Fruit fly (Drosophila melanogaster) whole organism, embryonic: ENCODE data around the gene CG43273.

Experiments used
- Abd-B ChIP-seq: fragments of 200-800 bp; sonication (Bioruptor generic); optimal IDR thresholded peaks from 2 replicates; lab custom pipeline; 2018; ENCODE audit warnings: missing biosample characterization, mild to moderate bottlenecking, missing genetic modification characterization, moderate library complexity
- Ada2b ChIP-seq: fragments of 200-800 bp; sonication (Bioruptor generic); IDR thresholded peaks from 2 replicates; pipeline ENCODE4 v1.3.6; 2022; ENCODE audit warnings: missing biosample characterization, missing genetic modification characterization
- Adf1 ChIP-seq: fragments of 200-800 bp; sonication (Bioruptor generic); IDR thresholded peaks from 2 replicates; pipeline ENCODE4 v1.3.6; 2022; ENCODE audit warnings: missing biosample characterization, missing genetic modification characterization
- Asciz ChIP-seq: fragments of 200-800 bp; sonication (Bioruptor generic); optimal IDR thresholded peaks from 2 replicates; lab custom pipeline; 2017; ENCODE audit warnings: missing biosample characterization, mild to moderate bottlenecking, missing genetic modification characterization, missing genetic modification reagents
- CG10267 ChIP-seq: fragments of 200-800 bp; sonication (Bioruptor generic); optimal IDR thresholded peaks from 2 replicates; lab custom pipeline; 2018; ENCODE audit warnings: missing biosample characterization, mild to moderate bottlenecking, missing genetic modification characterization, moderate library complexity
- CG10274 ChIP-seq: fragments of 200-800 bp; sonication (Bioruptor generic); optimal IDR thresholded peaks from 3 replicates; lab custom pipeline; 2017; ENCODE audit warnings: missing biosample characterization, mild to moderate bottlenecking, missing genetic modification characterization
- CG10959 ChIP-seq: fragments of 200-800 bp; sonication (Bioruptor generic); IDR thresholded peaks from 2 replicates; pipeline ENCODE4 v1.3.6; 2022; ENCODE audit warnings: missing biosample characterization, missing genetic modification characterization
- CG11093 ChIP-seq: fragments of 200-800 bp; sonication (Bioruptor generic); IDR thresholded peaks from 3 replicates; pipeline ENCODE4 v1.3.6; 2022; ENCODE audit warnings: missing biosample characterization, missing genetic modification characterization
- CG11398 ChIP-seq: fragments of 200-800 bp; sonication (Bioruptor generic); optimal IDR thresholded peaks from 2 replicates; lab custom pipeline; 2016; ENCODE audit warnings: missing biosample characterization, missing genetic modification characterization
- CG14860 ChIP-seq: fragments of 200-800 bp; sonication (Bioruptor generic); IDR thresholded peaks from 3 replicates; pipeline ENCODE4 v1.3.6; 2022; ENCODE audit warnings: missing biosample characterization, missing genetic modification characterization; ENCODE audit not compliant: partially characterized antibody
- CG14965 ChIP-seq: fragments of 200-800 bp; sonication (Bioruptor generic); optimal IDR thresholded peaks from 2 replicates; lab custom pipeline; 2016; ENCODE audit warnings: missing biosample characterization, missing genetic modification characterization, borderline replicate concordance
- CG17361 ChIP-seq: fragments of 200-800 bp; sonication (Bioruptor generic); IDR thresholded peaks from 3 replicates; pipeline ENCODE4 v1.3.6; 2022; ENCODE audit warnings: missing biosample characterization, missing genetic modification characterization
- CG17385 ChIP-seq: fragments of 200-800 bp; sonication (Bioruptor generic); optimal IDR thresholded peaks from 3 replicates; lab custom pipeline; 2018; ENCODE audit warnings: missing biosample characterization, mild to moderate bottlenecking, missing genetic modification characterization
- CG17612 ChIP-seq: fragments of 200-800 bp; sonication (Bioruptor generic); IDR thresholded peaks from 2 replicates; pipeline ENCODE4 v1.3.6; 2022; ENCODE audit warnings: missing biosample characterization, missing genetic modification characterization
- CG18262 ChIP-seq: fragments of 200-800 bp; optimal IDR thresholded peaks from 3 replicates; lab custom pipeline; 2019; ENCODE audit warnings: missing biosample characterization, mild to moderate bottlenecking, missing genetic modification characterization, moderate library complexity
- CG1832 ChIP-seq: fragments of 200-800 bp; sonication (Bioruptor generic); optimal IDR thresholded peaks from 2 replicates; lab custom pipeline; 2017; ENCODE audit warnings: missing biosample characterization, mild to moderate bottlenecking, missing genetic modification characterization, inconsistent platforms
- CG2199 ChIP-seq: fragments of 200-800 bp; sonication (Bioruptor generic); IDR thresholded peaks from 3 replicates; pipeline ENCODE4 v1.3.6; 2022; ENCODE audit warnings: missing biosample characterization, missing genetic modification characterization
- CG3065 ChIP-seq: fragments of 200-800 bp; sonication (Bioruptor generic); optimal IDR thresholded peaks from 2 replicates; lab custom pipeline; 2016; ENCODE audit warnings: missing biosample characterization, missing genetic modification characterization
- CG33557 ChIP-seq: fragments of 200-800 bp; sonication (Bioruptor generic); optimal IDR thresholded peaks from 2 replicates; lab custom pipeline; 2019; ENCODE audit warnings: missing biosample characterization, mild to moderate bottlenecking, missing genetic modification characterization, moderate library complexity
- CG34376 ChIP-seq: fragments of 200-800 bp; sonication (Bioruptor generic); optimal IDR thresholded peaks from 2 replicates; lab custom pipeline; 2018; ENCODE audit warnings: missing biosample characterization, mild to moderate bottlenecking, missing genetic modification characterization
- CG6683 ChIP-seq: fragments of 200-800 bp; sonication (Bioruptor generic); optimal IDR thresholded peaks from 2 replicates; lab custom pipeline; 2017; ENCODE audit warnings: missing biosample characterization, mild to moderate bottlenecking, missing genetic modification characterization, missing genetic modification reagents
- CG9817 ChIP-seq: fragments of 200-800 bp; sonication (Bioruptor generic); optimal IDR thresholded peaks from 2 replicates; lab custom pipeline; 2018; ENCODE audit warnings: missing biosample characterization, mild to moderate bottlenecking, missing genetic modification characterization, moderate library complexity
- Dbx ChIP-seq: fragments of 200-800 bp; sonication (Bioruptor generic); IDR thresholded peaks from 3 replicates; pipeline ENCODE4 v1.3.6; 2022; ENCODE audit warnings: missing biosample characterization, missing genetic modification characterization
- Fer1 ChIP-seq: fragments of 200-800 bp; sonication (Bioruptor generic); optimal IDR thresholded peaks from 2 replicates; lab custom pipeline; 2017; ENCODE audit warnings: missing biosample characterization, mild to moderate bottlenecking, missing genetic modification characterization
- H15 ChIP-seq: fragments of 200-800 bp; sonication (Bioruptor generic); IDR thresholded peaks from 3 replicates; pipeline ENCODE4 v1.3.6; 2022; ENCODE audit warnings: missing biosample characterization, missing genetic modification characterization
- HLH54F ChIP-seq: fragments of 200-800 bp; sonication (Bioruptor generic); optimal IDR thresholded peaks from 3 replicates; lab custom pipeline; 2016; ENCODE audit warnings: missing biosample characterization, missing genetic modification characterization
- Hr39 ChIP-seq: fragments of >200 bp; optimal IDR thresholded peaks from 2 replicates; lab custom pipeline; 2017
- MBD-R2 ChIP-seq: fragments of 200-800 bp; sonication (Bioruptor generic); IDR thresholded peaks from 2 replicates; pipeline ENCODE4 v1.3.6; 2022; ENCODE audit warnings: missing biosample characterization, missing genetic modification characterization
- Nf-YC ChIP-seq: fragments of 200-800 bp; optimal IDR thresholded peaks from 3 replicates; lab custom pipeline; 2019; ENCODE audit warnings: missing biosample characterization, mild to moderate bottlenecking, missing genetic modification characterization, moderate library complexity
- NfI ChIP-seq: fragments of 200-800 bp; sonication (Bioruptor generic); optimal IDR thresholded peaks from 3 replicates; lab custom pipeline; 2018; ENCODE audit warnings: missing biosample characterization, mild to moderate bottlenecking, missing genetic modification characterization, moderate library complexity
- Six4 ChIP-seq: fragments of 200-800 bp; sonication (Bioruptor generic); optimal IDR thresholded peaks from 2 replicates; lab custom pipeline; 2016; ENCODE audit warnings: missing biosample characterization, missing genetic modification characterization
- Taf1 ChIP-seq: fragments of 200-800 bp; sonication (Bioruptor generic); IDR thresholded peaks from 2 replicates; pipeline ENCODE4 v1.3.6; 2022; ENCODE audit warnings: missing biosample characterization, missing genetic modification characterization
- Xbp1 ChIP-seq: fragments of 200-800 bp; sonication (Bioruptor generic); optimal IDR thresholded peaks from 3 replicates; lab custom pipeline; 2016; ENCODE audit warnings: missing biosample characterization, mild to moderate bottlenecking, missing genetic modification characterization
- YL-1 ChIP-seq: fragments of 200-800 bp; sonication (Bioruptor generic); optimal IDR thresholded peaks from 3 replicates; lab custom pipeline; 2017; ENCODE audit warnings: missing biosample characterization, mild to moderate bottlenecking, missing genetic modification characterization
- croc ChIP-seq: fragments of 200-800 bp; sonication (Bioruptor generic); conservative IDR thresholded peaks from 3 replicates; pipeline ENCODE4 v1.3.6; 2022; ENCODE audit warnings: missing biosample characterization, missing genetic modification characterization
- en ChIP-seq: fragments of 200-800 bp; sonication (Bioruptor generic); optimal IDR thresholded peaks from 2 replicates; lab custom pipeline; 2016; ENCODE audit warnings: missing biosample characterization, missing genetic modification characterization
- fu2 ChIP-seq: fragments of 200-800 bp; sonication (Bioruptor generic); optimal IDR thresholded peaks from 2 replicates; lab custom pipeline; 2016; ENCODE audit warnings: missing biosample characterization, missing genetic modification characterization
- h ChIP-seq: fragments of >200 bp; optimal IDR thresholded peaks from 2 replicates; lab custom pipeline; 2017
- jumu ChIP-seq: fragments of 200-800 bp; sonication (Bioruptor generic); optimal IDR thresholded peaks from 3 replicates; lab custom pipeline; 2016; ENCODE audit warnings: missing biosample characterization, missing genetic modification characterization
- oc ChIP-seq: fragments of 200-800 bp; sonication (Bioruptor generic); optimal IDR thresholded peaks from 2 replicates; lab custom pipeline; 2018; ENCODE audit warnings: missing biosample characterization, mild to moderate bottlenecking, missing genetic modification characterization, moderate library complexity
- onecut ChIP-seq: fragments of 200-800 bp; sonication (Bioruptor generic); IDR thresholded peaks from 2 replicates; pipeline ENCODE4 v1.3.6; 2022; ENCODE audit warnings: missing biosample characterization, missing genetic modification characterization
- pan ChIP-seq, 4 experiments: fragments of >200 bp in 3 of 4; fragments of 200-800 bp in 1 of 4; sonication (Bioruptor generic) in 1 of 4; optimal IDR thresholded peaks in 3 of 4; IDR thresholded peaks in 1 of 4; 2 replicates each; pipeline versions ENCODE4 v1.3.6 to Lab custom; 2017 to 2022; ENCODE audit warnings: missing biosample characterization in 2 of 4, missing genetic modification characterization in 2 of 4, mixed read lengths in 1 of 4
- peb ChIP-seq: fragments of 200-800 bp; sonication (Bioruptor generic); IDR thresholded peaks from 2 replicates; pipeline ENCODE4 v1.3.6; 2022; ENCODE audit warnings: missing biosample characterization, missing genetic modification characterization
- phol ChIP-seq: fragments of 200-800 bp; sonication (Bioruptor generic); optimal IDR thresholded peaks from 3 replicates; lab custom pipeline; 2018; ENCODE audit warnings: missing biosample characterization, mild to moderate bottlenecking, missing genetic modification characterization, moderate library complexity
- scrt ChIP-seq: fragments of 200-800 bp; sonication (Bioruptor generic); optimal IDR thresholded peaks from 2 replicates; lab custom pipeline; 2018; ENCODE audit warnings: missing biosample characterization, mild to moderate bottlenecking, missing genetic modification characterization, moderate library complexity
- sd ChIP-seq: fragments of 200-800 bp; sonication (Bioruptor generic); optimal IDR thresholded peaks from 3 replicates; lab custom pipeline; 2018; ENCODE audit warnings: missing biosample characterization, mild to moderate bottlenecking, missing genetic modification characterization, moderate library complexity
- seq ChIP-seq: fragments of 200-800 bp; sonication (Bioruptor generic); IDR thresholded peaks from 2 replicates; pipeline ENCODE4 v1.3.6; 2022; ENCODE audit warnings: missing biosample characterization, missing genetic modification characterization
- sug ChIP-seq: fragments of 200-800 bp; optimal IDR thresholded peaks from 2 replicates; lab custom pipeline; 2019; ENCODE audit warnings: missing biosample characterization, mild to moderate bottlenecking, missing genetic modification characterization, moderate library complexity
- zen ChIP-seq: fragments of 200-800 bp; sonication (Bioruptor generic); optimal IDR thresholded peaks from 3 replicates; lab custom pipeline; 2018; ENCODE audit warnings: missing biosample characterization, mild to moderate bottlenecking, missing genetic modification characterization, moderate library complexity

Gene CG43273

dm6 chr3R:24816993-24817854, 12.9 kb upstream of the CG43273 start, which contains the start of the genes CG5808 and Saf-B (continued):
- TF ChIP-seq CG10267 (peak; percentile 67), phol (peak; percentile 94), Nf-YC (tag; lab: Kevin White, UChicago) (no peak), CG14860 (GFP tag; lab: Robert Waterston, UW) (peak; percentile 92), Taf1 (GFP tag; lab: Robert Waterston, UW) (no peak), Fer1 (no peak), Asciz (GFP tag; lab: Kevin White, UChicago) (no peak), CG11398 (GFP tag; lab: Kevin White, UChicago) (no peak), Dbx (peak; percentile 44; the same call in 2 of the 3 replicates), CG6683 (GFP tag; lab: Kevin White, UChicago) (no peak), oc (tag; lab: Kevin White, UChicago) (no peak), zen (tag; lab: Kevin White, UChicago) (peak; percentile 32), MBD-R2 (GFP tag; lab: Robert Waterston, UW) (peak; percentile 8; the same call in 1 of the 2 replicates), CG17612 (GFP tag; lab: Robert Waterston, UW) (no peak), sug (tag; lab: Kevin White, UChicago) (no peak), onecut (GFP tag; lab: Robert Waterston, UW) (no peak), CG33557 (GFP tag; lab: Kevin White, UChicago) (no peak), CG10274 (GFP tag; lab: Kevin White, UChicago) (no peak), fu2 (GFP tag; lab: Kevin White, UChicago) (no peak), Adf1 (GFP tag; lab: Robert Waterston, UW) (no peak), YL-1 (GFP tag; lab: Kevin White, UChicago) (peak; percentile 49), CG18262 (tag; lab: Kevin White, UChicago) (no peak), CG14965 (GFP tag; lab: Kevin White, UChicago) (no peak), CG17385 (GFP tag; lab: Kevin White, UChicago) (no peak), CG11093 (GFP tag; lab: Robert Waterston, UW) (no peak), HLH54F (GFP tag; lab: Kevin White, UChicago) (no peak), jumu (no peak), NfI (GFP tag; lab: Kevin White, UChicago) (no peak), sd (tag; lab: Kevin White, UChicago) (no peak), CG10959 (GFP tag; lab: Robert Waterston, UW) (no peak), pan (optimal IDR thresholded peaks at IDR 0.05; lab: Kevin White, UChicago) (no peak), pan (GFP tag; optimal IDR thresholded peaks at IDR 0.05 in 1 of 2, IDR thresholded peaks at IDR 0.05 in 1 of 2) (peak in 1 of 2 experiments; percentile 63), seq (GFP tag; lab: Robert Waterston, UW) (no peak; the same call in 1 of the 2 replicates), CG9817 (no peak), h (lab: Kevin White, UChicago) (no peak), CG1832 (GFP tag; lab: Kevin White, UChicago) (no peak), en (GFP tag; lab: Kevin White, UChicago) (no peak), H15 (GFP tag; lab: Robert Waterston, UW) (no peak), croc (GFP tag; lab: Robert Waterston, UW) (no peak), CG2199 (no peak), scrt (GFP tag; lab: Kevin White, UChicago) (no peak), CG3065 (GFP tag; lab: Kevin White, UChicago) (no peak), Hr39 (lab: Kevin White, UChicago) (no peak), peb (no peak), Six4 (peak; percentile 40), Abd-B (no peak), Ada2b (GFP tag; lab: Robert Waterston, UW) (no peak), Xbp1 (peak; percentile 39), CG17361 (GFP tag; lab: Robert Waterston, UW) (no peak; the same call in 2 of the 3 replicates), CG34376 (GFP tag; lab: Kevin White, UChicago) (no peak)
